Worm (Caenorhabditis elegans): Measurements from ENCODE around the gene Y12A6A.1.

DNA sequence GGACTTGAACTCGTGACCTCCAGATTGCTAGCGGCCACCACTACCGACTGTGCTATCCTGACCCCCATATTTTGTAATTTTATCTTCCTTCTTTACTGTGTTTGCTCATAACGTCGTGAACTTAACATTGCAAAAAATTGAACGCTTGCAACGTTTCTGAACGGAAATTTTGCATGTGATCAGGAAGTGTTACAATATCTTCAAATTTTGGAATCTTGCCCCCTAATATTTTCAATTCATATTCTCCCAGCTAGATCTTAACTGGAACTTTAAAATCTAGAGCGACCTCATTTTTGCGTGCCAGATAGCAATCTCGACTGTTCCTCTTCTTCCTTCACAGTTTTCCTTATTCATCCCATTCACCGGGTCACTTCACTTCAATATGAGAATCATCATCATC lies 39.7 kb downstream of the Y12A6A.1 start, which contains the start of gene F54B11.10:
- TF ChIP-seq ets-5 (GFP tag; IDR thresholded peaks at IDR 0.05) (no peak), ceh-82 (tag; optimal IDR thresholded peaks at IDR 0.05) (no peak), ceh-63 (GFP tag; optimal IDR thresholded peaks at IDR 0.05) (no peak), fkh-10 (GFP tag; optimal IDR thresholded peaks at IDR 0.05) (no peak), blmp-1 (tag; optimal IDR thresholded peaks at IDR 0.05) (no peak), skn-1 (tag; optimal IDR thresholded peaks at IDR 0.05) (no peak), nhr-76 (tag; optimal IDR thresholded peaks at IDR 0.05) (no peak), lin-15B (tag; optimal IDR thresholded peaks at IDR 0.05) (no peak), nhr-90 (tag; optimal IDR thresholded peaks at IDR 0.05; ENCODE audit: poor library complexity) (no peak), snpc-4 (tag; optimal IDR thresholded peaks at IDR 0.05) (no peak)
